Fruit fly (Drosophila melanogaster) whole organism, wandering third instar larva: Measurements from ENCODE around the gene Irk3.

Experiments used
- Abd-B ChIP-seq: fragments of >200 bp; optimal IDR thresholded peaks from 2 replicates; lab custom pipeline; 2017; ENCODE audit warnings: missing biosample characterization, missing genetic modification characterization
- CG32264 ChIP-seq: fragments of 200-800 bp; sonication (Bioruptor generic); optimal IDR thresholded peaks from 2 replicates; lab custom pipeline; 2016; ENCODE audit warnings: missing biosample characterization, missing genetic modification characterization
- CG9705 ChIP-seq: fragments of 200-800 bp; sonication (Bioruptor generic); optimal IDR thresholded peaks from 2 replicates; lab custom pipeline; 2018; ENCODE audit warnings: missing biosample characterization, mild to moderate bottlenecking, missing genetic modification characterization
- CrebA ChIP-seq: fragments of 200-800 bp; sonication (Bioruptor generic); optimal IDR thresholded peaks from 2 replicates; lab custom pipeline; 2016; ENCODE audit warnings: missing biosample characterization, mild to moderate bottlenecking, missing genetic modification characterization, borderline replicate concordance
- Dfd ChIP-seq: fragments of >200 bp; optimal IDR thresholded peaks from 2 replicates; lab custom pipeline; 2017; ENCODE audit warnings: missing biosample characterization, missing genetic modification characterization
- Dif ChIP-seq: fragments of 200-275, 200-300 bp; sonication (Bioruptor generic); optimal IDR thresholded peaks from 2 replicates; lab custom pipeline; 2018; ENCODE audit warnings: missing biosample characterization, missing genetic modification characterization; ENCODE audit not compliant: partially characterized antibody
- GATAd ChIP-seq: sonication (Bioruptor generic); optimal IDR thresholded peaks from 2 replicates; lab custom pipeline; 2016; ENCODE audit warnings: missing biosample characterization, missing genetic modification characterization
- HLH106 ChIP-seq: fragments of 200-800 bp; optimal IDR thresholded peaks from 3 replicates; lab custom pipeline; 2019; ENCODE audit warnings: missing biosample characterization, mild to moderate bottlenecking, missing genetic modification characterization, moderate library complexity
- Hnf4 ChIP-seq: fragments of 200-800 bp; sonication (Bioruptor generic); optimal IDR thresholded peaks from 2 replicates; lab custom pipeline; 2016; ENCODE audit warnings: missing biosample characterization, mild to moderate bottlenecking, missing genetic modification characterization
- Hr78 ChIP-seq: fragments of >200 bp; optimal IDR thresholded peaks from 2 replicates; lab custom pipeline; 2017; ENCODE audit warnings: missing biosample characterization, missing genetic modification characterization
- Hr83 ChIP-seq: fragments of 200-300 bp; sonication (Bioruptor generic); optimal IDR thresholded peaks from 2 replicates; lab custom pipeline; 2016; ENCODE audit warnings: missing biosample characterization, mild to moderate bottlenecking, missing genetic modification characterization, moderate library complexity; ENCODE audit not compliant: poor library complexity, severe bottlenecking
- Jra ChIP-seq: sonication (Bioruptor generic); optimal IDR thresholded peaks from 2 replicates; lab custom pipeline; 2016; ENCODE audit warnings: missing biosample characterization, missing genetic modification characterization
- Mio ChIP-seq: sonication (Bioruptor generic); optimal IDR thresholded peaks from 2 replicates; lab custom pipeline; 2016; ENCODE audit warnings: missing biosample characterization, missing genetic modification characterization
- Myc ChIP-seq: fragments of >200 bp; optimal IDR thresholded peaks from 2 replicates; lab custom pipeline; 2017
- N ChIP-seq: fragments of >200 bp; optimal IDR thresholded peaks from 2 replicates; lab custom pipeline; 2018; ENCODE audit warnings: missing biosample characterization, missing external identifiers, missing genetic modification characterization
- OdsH ChIP-seq: fragments of 200-800 bp; sonication (Bioruptor generic); optimal IDR thresholded peaks from 2 replicates; lab custom pipeline; 2016; ENCODE audit warnings: missing biosample characterization, mild to moderate bottlenecking, missing genetic modification characterization
- Rel ChIP-seq, 2 experiments: fragments of 200-800 bp; sonication (Bioruptor generic) in 1 of 2; optimal IDR thresholded peaks; 2 replicates in 1 of 2; 3 replicates in 1 of 2; lab custom pipeline; 2016 to 2019; ENCODE audit warnings: mild to moderate bottlenecking in 2 of 2, missing biosample characterization in 2 of 2, missing genetic modification characterization in 2 of 2, moderate library complexity in 1 of 2
- Sp1 ChIP-seq: fragments of 200-800 bp; sonication (Bioruptor generic); optimal IDR thresholded peaks from 3 replicates; lab custom pipeline; 2019; ENCODE audit warnings: missing biosample characterization, mild to moderate bottlenecking, missing genetic modification characterization, moderate library complexity
- Vsx2 ChIP-seq: fragments of 200-300, 225-300 bp; sonication (Bioruptor generic); optimal IDR thresholded peaks from 2 replicates; lab custom pipeline; 2018; ENCODE audit warnings: missing biosample characterization, missing genetic modification characterization; ENCODE audit not compliant: partially characterized antibody
- br ChIP-seq: fragments of 200-800 bp; sonication (Bioruptor generic); optimal IDR thresholded peaks from 2 replicates; lab custom pipeline; 2016; ENCODE audit warnings: missing biosample characterization, missing genetic modification characterization
- brk ChIP-seq: fragments of 200-800 bp; sonication (Bioruptor generic); optimal IDR thresholded peaks from 2 replicates; lab custom pipeline; 2016; ENCODE audit warnings: missing biosample characterization, mild to moderate bottlenecking, missing genetic modification characterization
- dl ChIP-seq, 2 experiments: fragments of 175-275, 200-275 bp in 1 of 2; fragments of 200-275 bp in 1 of 2; sonication (Bioruptor generic); optimal IDR thresholded peaks; lab custom pipeline; 2018; ENCODE audit warnings: mild to moderate bottlenecking in 2 of 2, missing biosample characterization in 2 of 2, missing genetic modification characterization in 2 of 2, moderate library complexity in 2 of 2; ENCODE audit not compliant: partially characterized antibody in 2 of 2, insufficient read depth in 1 of 2
- dmrt93B ChIP-seq: fragments of 200-800 bp; sonication (Bioruptor generic); optimal IDR thresholded peaks from 2 replicates; lab custom pipeline; 2018; ENCODE audit warnings: missing biosample characterization, mild to moderate bottlenecking, missing genetic modification characterization
- dsf ChIP-seq: sonication (Bioruptor generic); optimal IDR thresholded peaks from 2 replicates; lab custom pipeline; 2016; ENCODE audit warnings: missing biosample characterization, missing genetic modification characterization, borderline replicate concordance
- ey ChIP-seq: fragments of 200-800 bp; sonication (Bioruptor generic); optimal IDR thresholded peaks from 2 replicates; lab custom pipeline; 2016; ENCODE audit warnings: missing biosample characterization, missing genetic modification characterization
- foxo ChIP-seq, 2 experiments: fragments of 200-800 bp; sonication (Bioruptor generic); optimal IDR thresholded peaks; 2 replicates in 1 of 2; 3 replicates in 1 of 2; lab custom pipeline; 2016 to 2017; ENCODE audit warnings: missing biosample characterization in 2 of 2, missing genetic modification characterization in 2 of 2
- fru ChIP-seq: fragments of 200-800 bp; sonication (Bioruptor generic); optimal IDR thresholded peaks from 3 replicates; lab custom pipeline; 2016; ENCODE audit warnings: missing biosample characterization, mild to moderate bottlenecking, missing genetic modification characterization
- h ChIP-seq: fragments of 200-800 bp; sonication (Bioruptor generic); optimal IDR thresholded peaks from 3 replicates; lab custom pipeline; 2016; ENCODE audit warnings: missing biosample characterization, mild to moderate bottlenecking, missing genetic modification characterization
- jim ChIP-seq: fragments of 175-275, 200-325 bp; sonication (Bioruptor generic); optimal IDR thresholded peaks from 2 replicates; lab custom pipeline; 2016; ENCODE audit warnings: missing biosample characterization, mild to moderate bottlenecking, missing genetic modification characterization
- lola ChIP-seq: fragments of >200 bp; optimal IDR thresholded peaks from 2 replicates; lab custom pipeline; 2017; ENCODE audit warnings: missing biosample characterization, missing genetic modification characterization
- pan ChIP-seq: fragments of >200 bp; optimal IDR thresholded peaks from 2 replicates; lab custom pipeline; 2017
- psq ChIP-seq: fragments of 200-800 bp; sonication (Bioruptor generic); optimal IDR thresholded peaks from 3 replicates; lab custom pipeline; 2017; ENCODE audit warnings: missing biosample characterization, mild to moderate bottlenecking, missing genetic modification characterization, moderate library complexity
- rgr ChIP-seq: fragments of 200-800 bp; sonication (Bioruptor generic); optimal IDR thresholded peaks from 3 replicates; lab custom pipeline; 2016; ENCODE audit warnings: missing biosample characterization, mild to moderate bottlenecking, missing genetic modification characterization
- sage ChIP-seq: fragments of 200-800 bp; sonication (Bioruptor generic); optimal IDR thresholded peaks from 2 replicates; lab custom pipeline; 2016; ENCODE audit warnings: missing biosample characterization, mild to moderate bottlenecking, missing genetic modification characterization
- sv ChIP-seq: fragments of 200-800 bp; sonication (Bioruptor generic); optimal IDR thresholded peaks from 3 replicates; lab custom pipeline; 2016; ENCODE audit warnings: missing biosample characterization, missing genetic modification characterization
- tai ChIP-seq: sonication (Bioruptor generic); optimal IDR thresholded peaks from 2 replicates; lab custom pipeline; 2016; ENCODE audit warnings: missing biosample characterization, missing genetic modification characterization
- usp ChIP-seq: fragments of >200 bp; optimal IDR thresholded peaks from 2 replicates; lab custom pipeline; 2017; ENCODE audit warnings: missing biosample characterization, missing genetic modification characterization
- woc ChIP-seq: sonication (Bioruptor generic); optimal IDR thresholded peaks from 2 replicates; lab custom pipeline; 2016; ENCODE audit warnings: missing biosample characterization, mild to moderate bottlenecking, missing genetic modification characterization

The Irk3 gene

DNA sequence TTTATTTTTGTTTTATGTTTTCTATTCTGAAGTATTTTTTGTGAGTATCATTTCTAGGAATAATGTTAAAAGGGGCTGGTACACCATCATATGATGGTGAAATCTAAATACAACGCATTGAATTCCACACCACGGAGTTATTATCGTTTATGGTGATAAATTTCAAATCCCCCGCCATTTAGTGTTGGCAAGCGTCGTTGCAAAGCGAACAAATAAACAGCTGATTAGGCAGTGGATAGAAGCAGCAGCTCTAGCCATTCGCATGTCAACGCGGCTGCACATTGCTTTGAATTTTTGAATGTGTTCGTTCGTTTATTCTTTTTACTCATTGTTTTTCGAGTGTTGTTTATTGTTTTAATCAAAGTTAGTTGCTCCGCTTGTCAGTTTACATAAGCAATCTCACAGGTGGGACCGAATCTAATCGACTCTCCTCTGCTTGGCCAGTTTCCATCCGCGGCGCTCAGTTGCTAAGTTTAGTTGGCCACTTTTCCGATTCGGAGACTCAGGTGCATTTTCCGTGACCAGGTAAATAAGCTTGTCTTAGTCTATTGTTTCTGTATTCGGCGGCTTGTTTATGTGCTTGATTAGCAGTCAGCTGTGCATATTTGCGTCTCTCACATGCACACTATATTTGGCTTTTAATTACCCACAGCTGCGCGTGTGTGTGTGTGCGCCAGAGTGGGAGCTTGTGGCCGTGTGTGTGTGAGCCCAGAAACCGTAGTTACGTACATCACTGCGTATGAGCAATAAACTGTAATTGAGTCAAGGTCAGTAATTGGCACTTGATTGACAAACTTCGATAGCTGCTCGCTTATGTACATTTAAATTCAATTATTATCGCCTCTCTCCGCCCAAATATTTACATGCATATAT is 36.4 kb downstream of the Irk3 start, which contains the start of the genes Mst36Fa and CG31751:
Gene Mst36Fa, minus strand, starts transcription at position 51 of the 873 bp plus-strand sequence.
Gene CG31751, plus strand, starts transcription at position 274 of the 873 bp plus-strand sequence.
- TF ChIP-seq woc (no peak), Dfd (GFP tag; lab: Kevin White, UChicago) (no peak), Vsx2 (GFP tag; lab: Kevin White, UChicago) (no peak), h (GFP tag; lab: Kevin White, UChicago) (peak; percentile 66), rgr (GFP tag; lab: Kevin White, UChicago) (peak; percentile 61), brk (GFP tag; lab: Kevin White, UChicago) (no peak), Hr83 (peak; percentile 92), ey (GFP tag; lab: Kevin White, UChicago) (peak; percentile 50), Myc (lab: Kevin White, UChicago) (peak; percentile 38), OdsH (GFP tag; lab: Kevin White, UChicago) (peak; percentile 61), pan (lab: Kevin White, UChicago) (no peak), CrebA (GFP tag; lab: Kevin White, UChicago) (no peak), Dif (no peak), psq (GFP tag; lab: Kevin White, UChicago) (peak; percentile 27), jim (GFP tag; lab: Kevin White, UChicago) (no peak), Hnf4 (GFP tag; lab: Kevin White, UChicago) (peak; percentile 69), N (GFP tag; lab: Kevin White, UChicago) (no peak), Sp1 (GFP tag; lab: Kevin White, UChicago) (peak; percentile 14), HLH106 (tag; lab: Kevin White, UChicago) (no peak), Mio (no peak), tai (no peak), sv (GFP tag; lab: Kevin White, UChicago) (peak; percentile 55), usp (GFP tag; lab: Kevin White, UChicago) (no peak), dsf (GFP tag; lab: Kevin White, UChicago) (no peak), lola (GFP tag; lab: Kevin White, UChicago) (no peak), Abd-B (no peak), Jra (no peak), Rel (GFP tag; optimal IDR thresholded peaks at IDR 0.05; lab: Kevin White, UChicago) (no peak), Rel (tag; optimal IDR thresholded peaks at IDR 0.05; lab: Kevin White, UChicago) (peak; percentile 29), sage (GFP tag; lab: Kevin White, UChicago) (no peak), Hr78 (GFP tag; lab: Kevin White, UChicago) (no peak), CG9705 (GFP tag; lab: Kevin White, UChicago) (no peak), foxo (GFP tag; optimal IDR thresholded peaks at IDR 0.05; lab: Kevin White, UChicago) (peak in 1 of 2 experiments; percentile 64), dmrt93B (GFP tag; lab: Kevin White, UChicago) (no peak), fru (GFP tag; lab: Kevin White, UChicago) (peak; percentile 34), br (GFP tag; lab: Kevin White, UChicago) (peak; percentile 56), dl (GFP tag; optimal IDR thresholded peaks at IDR 0.05; lab: Kevin White, UChicago; ENCODE audit: insufficient read depth in 1 of 2, partially characterized antibody in 2 of 2) (no peak), GATAd (GFP tag; lab: Kevin White, UChicago) (no peak), CG32264 (GFP tag; lab: Kevin White, UChicago) (no peak)

DNA sequence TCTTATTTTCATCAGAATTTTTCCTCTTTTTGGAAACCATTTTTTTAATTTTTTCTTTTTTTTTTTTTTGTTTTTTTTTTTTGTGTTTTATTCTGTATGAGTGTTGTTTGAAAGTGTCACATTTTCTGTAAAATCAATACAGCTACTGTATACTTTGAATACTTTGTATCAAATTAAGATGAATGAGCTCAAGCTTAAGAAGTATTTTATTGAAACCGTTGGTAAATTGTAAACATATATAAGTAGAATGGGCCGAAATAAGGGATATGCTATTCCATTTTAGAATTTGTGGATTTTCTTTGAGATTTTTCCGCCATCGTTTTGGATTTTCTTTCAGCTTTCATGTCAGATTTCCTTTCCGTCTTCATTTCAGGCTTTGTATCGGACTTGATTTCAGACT is 38.6 kb downstream of the Irk3 start, which contains the start of gene Mst36Fb:
Gene Mst36Fb, minus strand, starts transcription at position 101 of the 400 bp plus-strand sequence.
- TF ChIP-seq usp (GFP tag; lab: Kevin White, UChicago) (no peak), h (GFP tag; lab: Kevin White, UChicago) (no peak), Hr83 (no peak), sv (GFP tag; lab: Kevin White, UChicago) (no peak), CrebA (GFP tag; lab: Kevin White, UChicago) (no peak), HLH106 (tag; lab: Kevin White, UChicago) (no peak), Dif (no peak), dmrt93B (GFP tag; lab: Kevin White, UChicago) (no peak), GATAd (GFP tag; lab: Kevin White, UChicago) (no peak), Hnf4 (GFP tag; lab: Kevin White, UChicago) (no peak), lola (GFP tag; lab: Kevin White, UChicago) (no peak), N (GFP tag; lab: Kevin White, UChicago) (no peak), jim (GFP tag; lab: Kevin White, UChicago) (no peak), brk (GFP tag; lab: Kevin White, UChicago) (no peak), Sp1 (GFP tag; lab: Kevin White, UChicago) (no peak), Dfd (GFP tag; lab: Kevin White, UChicago) (no peak), tai (no peak)
